Fruit fly (Drosophila melanogaster) whole organism, embryonic: Measurements from ENCODE around the gene CG10348.
A peak's percentile ranks its signal among the peaks of the same experiment; 100 is the strongest.

ENCODE experiments used
- Atf6 ChIP-seq: fragments of 200-800 bp; sonication (Bioruptor generic); IDR thresholded peaks from 2 replicates; pipeline ENCODE4 v1.3.6; 2022; ENCODE audit warnings: missing biosample characterization, missing genetic modification characterization
- Blimp-1 ChIP-seq: fragments of 200-800 bp; sonication (Bioruptor generic); optimal IDR thresholded peaks from 3 replicates; lab custom pipeline; 2018; ENCODE audit warnings: missing biosample characterization, missing genetic modification characterization, mild to moderate bottlenecking, moderate library complexity, missing genetic modification reagents
- CG10366 ChIP-seq: fragments of 200-800 bp; sonication (Bioruptor generic); IDR thresholded peaks from 2 replicates; pipeline ENCODE4 v1.3.6; 2022; ENCODE audit warnings: missing biosample characterization, missing genetic modification characterization
- CG11093 ChIP-seq: fragments of 200-800 bp; sonication (Bioruptor generic); IDR thresholded peaks from 3 replicates; pipeline ENCODE4 v1.3.6; 2022; ENCODE audit warnings: missing biosample characterization, missing genetic modification characterization
- CG15601 ChIP-seq: fragments of 200-800 bp; sonication (Bioruptor generic); optimal IDR thresholded peaks from 3 replicates; lab custom pipeline; 2019; ENCODE audit warnings: missing biosample characterization, mild to moderate bottlenecking, missing genetic modification characterization, moderate library complexity
- CG1602 ChIP-seq: fragments of 200-800 bp; sonication (Bioruptor generic); optimal IDR thresholded peaks from 3 replicates; lab custom pipeline; 2016; ENCODE audit warnings: missing biosample characterization, missing genetic modification characterization
- CG1647 ChIP-seq: fragments of 200-800 bp; sonication (Bioruptor generic); optimal IDR thresholded peaks from 3 replicates; lab custom pipeline; 2016; ENCODE audit warnings: missing biosample characterization, missing genetic modification characterization
- CG17385 ChIP-seq: fragments of 200-800 bp; sonication (Bioruptor generic); optimal IDR thresholded peaks from 3 replicates; lab custom pipeline; 2018; ENCODE audit warnings: missing biosample characterization, mild to moderate bottlenecking, missing genetic modification characterization
- CG17802 ChIP-seq: fragments of 200-800 bp; sonication (Bioruptor generic); optimal IDR thresholded peaks from 2 replicates; lab custom pipeline; 2018; ENCODE audit warnings: missing biosample characterization, mild to moderate bottlenecking, missing genetic modification characterization, moderate library complexity
- CG1792 ChIP-seq: fragments of 200-800 bp; sonication (Bioruptor generic); optimal IDR thresholded peaks from 2 replicates; lab custom pipeline; 2016; ENCODE audit warnings: missing biosample characterization, missing genetic modification characterization
- CG33557 ChIP-seq: fragments of 200-800 bp; sonication (Bioruptor generic); optimal IDR thresholded peaks from 2 replicates; lab custom pipeline; 2019; ENCODE audit warnings: missing biosample characterization, mild to moderate bottlenecking, missing genetic modification characterization, moderate library complexity
- CG3838 ChIP-seq: fragments of 200-800 bp; sonication (Bioruptor generic); optimal IDR thresholded peaks from 3 replicates; lab custom pipeline; 2016; ENCODE audit warnings: missing biosample characterization, missing genetic modification characterization
- CG43689 ChIP-seq: fragments of 200-800 bp; sonication (Bioruptor generic); IDR thresholded peaks from 2 replicates; pipeline ENCODE4 v1.3.6; 2022; ENCODE audit warnings: missing biosample characterization, missing genetic modification characterization
- CG6683 ChIP-seq: fragments of 200-800 bp; sonication (Bioruptor generic); optimal IDR thresholded peaks from 2 replicates; lab custom pipeline; 2017; ENCODE audit warnings: missing biosample characterization, mild to moderate bottlenecking, missing genetic modification characterization, missing genetic modification reagents
- CG6813 ChIP-seq: fragments of 200-800 bp; sonication (Bioruptor generic); optimal IDR thresholded peaks from 2 replicates; lab custom pipeline; 2017; ENCODE audit warnings: missing biosample characterization, missing genetic modification characterization, mild to moderate bottlenecking, moderate library complexity, missing genetic modification reagents
- CG8388 ChIP-seq: fragments of 200-800 bp; sonication (Bioruptor generic); optimal IDR thresholded peaks from 2 replicates; lab custom pipeline; 2019; ENCODE audit warnings: missing biosample characterization, mild to moderate bottlenecking, missing genetic modification characterization, moderate library complexity
- CoRest ChIP-seq: fragments of 200-800 bp; sonication (Bioruptor generic); optimal IDR thresholded peaks from 3 replicates; lab custom pipeline; 2018; ENCODE audit warnings: missing biosample characterization, mild to moderate bottlenecking, missing genetic modification characterization, moderate library complexity
- D ChIP-seq, 2 experiments: fragments of 200-800 bp in 1 of 2; fragments of >200 bp in 1 of 2; sonication (Bioruptor generic) in 1 of 2; optimal IDR thresholded peaks; 2 replicates in 1 of 2; 3 replicates in 1 of 2; lab custom pipeline; 2017; ENCODE audit warnings: mild to moderate bottlenecking in 1 of 2, missing biosample characterization in 1 of 2, missing genetic modification characterization in 1 of 2, missing genetic modification reagents in 1 of 2
- Dek ChIP-seq: fragments of 200-800 bp; sonication (Bioruptor generic); optimal IDR thresholded peaks from 3 replicates; lab custom pipeline; 2019; ENCODE audit warnings: missing biosample characterization, mild to moderate bottlenecking, missing genetic modification characterization, moderate library complexity
- Eip74EF ChIP-seq, 2 experiments: fragments of 200-800 bp in 1 of 2; fragments of >200 bp in 1 of 2; sonication (Bioruptor generic) in 1 of 2; optimal IDR thresholded peaks; 2 replicates each; lab custom pipeline; 2017 to 2019; ENCODE audit warnings: missing biosample characterization in 2 of 2, missing genetic modification characterization in 2 of 2, mild to moderate bottlenecking in 1 of 2, moderate library complexity in 1 of 2
- HHEX ChIP-seq: fragments of 200-800 bp; sonication (Bioruptor generic); optimal IDR thresholded peaks from 3 replicates; lab custom pipeline; 2017; ENCODE audit warnings: missing biosample characterization, mild to moderate bottlenecking, missing genetic modification characterization, missing genetic modification reagents
- Hmx ChIP-seq: fragments of 200-800 bp; sonication (Bioruptor generic); optimal IDR thresholded peaks from 2 replicates; lab custom pipeline; 2016; ENCODE audit warnings: missing biosample characterization, missing genetic modification characterization
- Hsf ChIP-seq: fragments of 200-800 bp; sonication (Bioruptor generic); optimal IDR thresholded peaks from 3 replicates; lab custom pipeline; 2016; ENCODE audit warnings: missing biosample characterization, missing genetic modification characterization
- Lhr ChIP-seq: fragments of 200-800 bp; sonication (Bioruptor generic); optimal IDR thresholded peaks from 3 replicates; lab custom pipeline; 2017; ENCODE audit warnings: mild to moderate bottlenecking, missing biosample characterization, missing genetic modification reagents, missing genetic modification characterization
- Lim3 ChIP-seq: fragments of 200-800 bp; sonication (Bioruptor generic); IDR thresholded peaks from 2 replicates; pipeline ENCODE4 v1.3.6; 2022; ENCODE audit warnings: missing biosample characterization, missing genetic modification characterization
- MTF-1 ChIP-seq: fragments of 200-800 bp; sonication (Bioruptor generic); optimal IDR thresholded peaks from 2 replicates; lab custom pipeline; 2018; ENCODE audit warnings: missing biosample characterization, mild to moderate bottlenecking, missing genetic modification characterization, borderline replicate concordance
- NK7.1 ChIP-seq: fragments of 200-800 bp; sonication (Bioruptor generic); optimal IDR thresholded peaks from 3 replicates; lab custom pipeline; 2016; ENCODE audit warnings: missing biosample characterization, missing genetic modification characterization
- Oli ChIP-seq: fragments of 200-800 bp; sonication (Bioruptor generic); optimal IDR thresholded peaks from 2 replicates; lab custom pipeline; 2018; ENCODE audit warnings: missing biosample characterization, mild to moderate bottlenecking, missing genetic modification characterization, moderate library complexity
- Rx ChIP-seq: fragments of 200-800 bp; sonication (Bioruptor generic); IDR thresholded peaks from 2 replicates; pipeline ENCODE4 v1.3.6; 2022; ENCODE audit warnings: missing biosample characterization, missing genetic modification characterization
- Sry-δ ChIP-seq: fragments of 200-800 bp; sonication (Bioruptor generic); optimal IDR thresholded peaks from 2 replicates; lab custom pipeline; 2016; ENCODE audit warnings: missing biosample characterization, missing genetic modification characterization
- ab ChIP-seq: fragments of 200-800 bp; sonication (Bioruptor generic); optimal IDR thresholded peaks from 2 replicates; lab custom pipeline; 2016; ENCODE audit warnings: missing biosample characterization, missing genetic modification characterization
- bowl ChIP-seq: fragments of 200-800 bp; sonication (Bioruptor generic); IDR thresholded peaks from 2 replicates; pipeline ENCODE4 v1.3.6; 2022; ENCODE audit warnings: missing biosample characterization, missing genetic modification characterization
- chinmo ChIP-seq: fragments of 200-800 bp; sonication (Bioruptor generic); IDR thresholded peaks from 4 replicates; pipeline ENCODE4 v1.3.6; 2022; ENCODE audit warnings: missing biosample characterization, missing genetic modification characterization; ENCODE audit not compliant: partially characterized antibody
- chn ChIP-seq: fragments of 200-800 bp; sonication (Bioruptor generic); optimal IDR thresholded peaks from 2 replicates; lab custom pipeline; 2016; ENCODE audit warnings: missing biosample characterization, missing genetic modification characterization
- crol ChIP-seq: fragments of 200-800 bp; sonication (Bioruptor generic); IDR thresholded peaks from 2 replicates; pipeline ENCODE4 v1.3.6; 2022; ENCODE audit warnings: missing biosample characterization, missing genetic modification characterization
- crp ChIP-seq, 2 experiments: fragments of 200-800 bp; sonication (Bioruptor generic); optimal IDR thresholded peaks; 2 replicates in 1 of 2; 3 replicates in 1 of 2; lab custom pipeline; 2017; ENCODE audit warnings: missing biosample characterization in 2 of 2, missing genetic modification characterization in 2 of 2, mild to moderate bottlenecking in 1 of 2, moderate library complexity in 1 of 2
- dimm ChIP-seq: fragments of 200-800 bp; sonication (Bioruptor generic); IDR thresholded peaks from 2 replicates; pipeline ENCODE4 v1.3.6; 2022; ENCODE audit warnings: missing biosample characterization, missing genetic modification characterization
- exex ChIP-seq: fragments of 200-800 bp; sonication (Bioruptor generic); optimal IDR thresholded peaks from 4 replicates; lab custom pipeline; 2018; ENCODE audit warnings: missing biosample characterization, mild to moderate bottlenecking, missing genetic modification characterization, moderate library complexity
- fd3F ChIP-seq: fragments of 200-800 bp; sonication (Bioruptor generic); optimal IDR thresholded peaks from 2 replicates; lab custom pipeline; 2018; ENCODE audit warnings: missing biosample characterization, mild to moderate bottlenecking, missing genetic modification characterization, moderate library complexity
- kni ChIP-seq: fragments of 200-800 bp; sonication (Bioruptor generic); optimal IDR thresholded peaks from 3 replicates; lab custom pipeline; 2017; ENCODE audit warnings: mild to moderate bottlenecking, missing biosample characterization, missing genetic modification reagents, missing genetic modification characterization
- odd ChIP-seq: fragments of 200-800 bp; sonication (Bioruptor generic); optimal IDR thresholded peaks from 2 replicates; lab custom pipeline; 2017; ENCODE audit warnings: missing biosample characterization, mild to moderate bottlenecking, missing genetic modification characterization
- p53 ChIP-seq: fragments of 200-800 bp; sonication (Bioruptor generic); optimal IDR thresholded peaks from 2 replicates; lab custom pipeline; 2016; ENCODE audit warnings: missing biosample characterization, missing genetic modification characterization
- pita ChIP-seq: fragments of 200-800 bp; sonication (Bioruptor generic); optimal IDR thresholded peaks from 2 replicates; lab custom pipeline; 2017; ENCODE audit warnings: missing biosample characterization, mild to moderate bottlenecking, missing genetic modification characterization
- ro ChIP-seq: fragments of 200-800 bp; sonication (Bioruptor generic); IDR thresholded peaks from 2 replicates; pipeline ENCODE4 v1.3.6; 2022; ENCODE audit warnings: missing biosample characterization, missing genetic modification characterization
- ssp ChIP-seq: fragments of 200-800 bp; sonication (Bioruptor generic); IDR thresholded peaks from 2 replicates; pipeline ENCODE4 v1.3.6; 2022; ENCODE audit warnings: missing biosample characterization, missing genetic modification characterization
- vfl ChIP-seq: fragments of 200-800 bp; sonication (Bioruptor generic); optimal IDR thresholded peaks from 2 replicates; lab custom pipeline; 2016; ENCODE audit warnings: missing biosample characterization, missing genetic modification characterization
- vvl ChIP-seq: fragments of 200-800 bp; sonication (Bioruptor generic); IDR thresholded peaks from 2 replicates; pipeline ENCODE4 v1.3.6; 2022; ENCODE audit warnings: missing biosample characterization, missing genetic modification characterization

CG10348 gene

DNA sequence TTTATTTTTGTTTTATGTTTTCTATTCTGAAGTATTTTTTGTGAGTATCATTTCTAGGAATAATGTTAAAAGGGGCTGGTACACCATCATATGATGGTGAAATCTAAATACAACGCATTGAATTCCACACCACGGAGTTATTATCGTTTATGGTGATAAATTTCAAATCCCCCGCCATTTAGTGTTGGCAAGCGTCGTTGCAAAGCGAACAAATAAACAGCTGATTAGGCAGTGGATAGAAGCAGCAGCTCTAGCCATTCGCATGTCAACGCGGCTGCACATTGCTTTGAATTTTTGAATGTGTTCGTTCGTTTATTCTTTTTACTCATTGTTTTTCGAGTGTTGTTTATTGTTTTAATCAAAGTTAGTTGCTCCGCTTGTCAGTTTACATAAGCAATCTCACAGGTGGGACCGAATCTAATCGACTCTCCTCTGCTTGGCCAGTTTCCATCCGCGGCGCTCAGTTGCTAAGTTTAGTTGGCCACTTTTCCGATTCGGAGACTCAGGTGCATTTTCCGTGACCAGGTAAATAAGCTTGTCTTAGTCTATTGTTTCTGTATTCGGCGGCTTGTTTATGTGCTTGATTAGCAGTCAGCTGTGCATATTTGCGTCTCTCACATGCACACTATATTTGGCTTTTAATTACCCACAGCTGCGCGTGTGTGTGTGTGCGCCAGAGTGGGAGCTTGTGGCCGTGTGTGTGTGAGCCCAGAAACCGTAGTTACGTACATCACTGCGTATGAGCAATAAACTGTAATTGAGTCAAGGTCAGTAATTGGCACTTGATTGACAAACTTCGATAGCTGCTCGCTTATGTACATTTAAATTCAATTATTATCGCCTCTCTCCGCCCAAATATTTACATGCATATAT lies 55.1 kb downstream of the CG10348 start, which contains the start of the genes Mst36Fa and CG31751 (continued):
- peak; percentile 46; the same call in 1 of the 2 replicates for TF ChIP-seq vvl (GFP tag; lab: Robert Waterston, UW)
- TF ChIP-seq CG15601 (tag; lab: Kevin White, UChicago): peak; percentile 87
- TF ChIP-seq CG43689 (GFP tag; lab: Robert Waterston, UW): 0 out of 2 replicates have a peak, but pooled peaks have one; percentile 33
- TF ChIP-seq Lhr (GFP tag; lab: Kevin White, UChicago): peak; percentile 44
- TF ChIP-seq CoRest (tag; lab: Kevin White, UChicago): peak; percentile 66
- peak; percentile 15 for TF ChIP-seq vfl (GFP tag; lab: Kevin White, UChicago)
- peak; percentile 78 for TF ChIP-seq exex (tag; lab: Kevin White, UChicago)
- TF ChIP-seq crol (GFP tag; lab: Robert Waterston, UW): no peak
- TF ChIP-seq NK7.1 (GFP tag; lab: Kevin White, UChicago): peak; percentile 81
- TF ChIP-seq D (optimal IDR thresholded peaks at IDR 0.05; lab: Kevin White, UChicago): no peak
- peak; percentile 83 for TF ChIP-seq D (GFP tag; optimal IDR thresholded peaks at IDR 0.05; lab: Kevin White, UChicago)
- peak; percentile 87 for TF ChIP-seq MTF-1
- peak; percentile 93 for TF ChIP-seq CG6813 (GFP tag; lab: Kevin White, UChicago)
- TF ChIP-seq Oli (tag; lab: Kevin White, UChicago): peak; percentile 42
- peak; percentile 90 to 98 for TF ChIP-seq crp (GFP tag; optimal IDR thresholded peaks at IDR 0.05; lab: Kevin White, UChicago)
- peak; percentile 79 for TF ChIP-seq Blimp-1 (GFP tag; lab: Kevin White, UChicago)
- peak; percentile 83 for TF ChIP-seq Atf6 (GFP tag; lab: Robert Waterston, UW)
- TF ChIP-seq bowl (GFP tag; lab: Robert Waterston, UW): no peak
- TF ChIP-seq CG6683 (GFP tag; lab: Kevin White, UChicago): peak; percentile 84
- peak; percentile 29 for TF ChIP-seq CG1602 (GFP tag; lab: Kevin White, UChicago)
- peak; percentile 88 for TF ChIP-seq fd3F (GFP tag; lab: Kevin White, UChicago)
- TF ChIP-seq HHEX (GFP tag; lab: Kevin White, UChicago): peak; percentile 92
- TF ChIP-seq pita (GFP tag; lab: Kevin White, UChicago): no peak
- peak; percentile 36 for TF ChIP-seq CG33557 (GFP tag; lab: Kevin White, UChicago)
- peak; percentile 92 for TF ChIP-seq odd (GFP tag; lab: Kevin White, UChicago)
- TF ChIP-seq kni (GFP tag; lab: Kevin White, UChicago): peak; percentile 93
- peak; percentile 63 for TF ChIP-seq p53 (GFP tag; lab: Kevin White, UChicago)
- TF ChIP-seq CG1647 (GFP tag; lab: Kevin White, UChicago): peak; percentile 53
- peak; percentile 29 for TF ChIP-seq Sry-δ (GFP tag; lab: Kevin White, UChicago)
- TF ChIP-seq CG3838 (GFP tag; lab: Kevin White, UChicago): peak; percentile 75
- TF ChIP-seq chinmo: peak; percentile 80; the same call in 2 of the 4 replicates
- TF ChIP-seq Eip74EF (GFP tag; optimal IDR thresholded peaks at IDR 0.05; lab: Kevin White, UChicago): peak in 1 of 2 experiments; percentile 75
- TF ChIP-seq dimm (GFP tag; lab: Robert Waterston, UW): no peak
- TF ChIP-seq Dek: peak; percentile 76
- peak; percentile 34 for TF ChIP-seq chn (GFP tag; lab: Kevin White, UChicago)
- no peak for TF ChIP-seq ro (GFP tag; lab: Robert Waterston, UW)
- TF ChIP-seq ssp: 0 out of 2 replicates have a peak, but pooled peaks have one; percentile 29
- no peak for TF ChIP-seq Lim3 (GFP tag; lab: Robert Waterston, UW)
- TF ChIP-seq CG17385 (GFP tag; lab: Kevin White, UChicago): peak; percentile 99
- no peak for TF ChIP-seq Rx (GFP tag; lab: Robert Waterston, UW)
- peak; percentile 11 for TF ChIP-seq CG8388 (GFP tag; lab: Kevin White, UChicago)
- TF ChIP-seq Hmx (GFP tag; lab: Kevin White, UChicago): peak; percentile 9
- TF ChIP-seq ab (GFP tag; lab: Kevin White, UChicago): no peak
- TF ChIP-seq CG11093 (GFP tag; lab: Robert Waterston, UW): peak; percentile 44; the same call in 1 of the 3 replicates
- peak; percentile 28; the same call in 1 of the 2 replicates for TF ChIP-seq CG10366 (GFP tag; lab: Robert Waterston, UW)
- peak; percentile 64 for TF ChIP-seq Hsf (GFP tag; lab: Kevin White, UChicago)
- peak; percentile 29 for TF ChIP-seq CG17802
- peak; percentile 82 for TF ChIP-seq CG1792
